Fruit fly (Drosophila melanogaster) whole organism, embryonic: ENCODE data around the gene CG31495.
A peak's percentile ranks its signal among the peaks of the same experiment; 100 is the strongest.

ENCODE experiments used
- Abd-B ChIP-seq: fragments of 200-800 bp; sonication (Bioruptor generic); optimal IDR thresholded peaks from 2 replicates; lab custom pipeline; 2018; ENCODE audit warnings: missing biosample characterization, mild to moderate bottlenecking, missing genetic modification characterization, moderate library complexity
- Adf1 ChIP-seq: fragments of 200-800 bp; sonication (Bioruptor generic); IDR thresholded peaks from 2 replicates; pipeline ENCODE4 v1.3.6; 2022; ENCODE audit warnings: missing biosample characterization, missing genetic modification characterization
- Atf-2 ChIP-seq: fragments of 200-800 bp; sonication (Bioruptor generic); optimal IDR thresholded peaks from 2 replicates; lab custom pipeline; 2016; ENCODE audit warnings: missing biosample characterization, missing genetic modification characterization
- Bgb ChIP-seq: fragments of 200-800 bp; sonication (Bioruptor generic); IDR thresholded peaks from 2 replicates; pipeline ENCODE4 v1.3.6; 2022; ENCODE audit warnings: missing biosample characterization, missing genetic modification characterization; ENCODE audit not compliant: partially characterized antibody
- Bteb2 ChIP-seq: fragments of 200-800 bp; sonication (Bioruptor generic); optimal IDR thresholded peaks from 2 replicates; lab custom pipeline; 2016; ENCODE audit warnings: missing biosample characterization, missing genetic modification characterization
- CG10959 ChIP-seq: fragments of 200-800 bp; sonication (Bioruptor generic); IDR thresholded peaks from 2 replicates; pipeline ENCODE4 v1.3.6; 2022; ENCODE audit warnings: missing biosample characterization, missing genetic modification characterization
- CG10979 ChIP-seq: fragments of 200-800 bp; sonication (Bioruptor generic); optimal IDR thresholded peaks from 2 replicates; lab custom pipeline; 2018; ENCODE audit warnings: missing biosample characterization, mild to moderate bottlenecking, missing genetic modification characterization, moderate library complexity
- CG12299 ChIP-seq: fragments of 200-800 bp; sonication (Bioruptor generic); optimal IDR thresholded peaks from 2 replicates; lab custom pipeline; 2018; ENCODE audit warnings: missing biosample characterization, mild to moderate bottlenecking, missing genetic modification characterization
- CG12744 ChIP-seq: fragments of 200-800 bp; sonication (Bioruptor generic); optimal IDR thresholded peaks from 2 replicates; lab custom pipeline; 2016; ENCODE audit warnings: missing biosample characterization, missing genetic modification characterization
- CG17829 ChIP-seq: fragments of 200-800 bp; optimal IDR thresholded peaks from 2 replicates; lab custom pipeline; 2019; ENCODE audit warnings: missing biosample characterization, mild to moderate bottlenecking, missing genetic modification characterization, moderate library complexity
- CG18599 ChIP-seq: fragments of 200-800 bp; sonication (Bioruptor generic); optimal IDR thresholded peaks from 3 replicates; lab custom pipeline; 2017; ENCODE audit warnings: missing biosample characterization, missing genetic modification characterization, mild to moderate bottlenecking, moderate library complexity, missing genetic modification reagents
- CG2678 ChIP-seq: fragments of 200-800 bp; sonication (Bioruptor generic); optimal IDR thresholded peaks from 3 replicates; lab custom pipeline; 2019; ENCODE audit warnings: missing biosample characterization, mild to moderate bottlenecking, missing genetic modification characterization, moderate library complexity
- CG30403 ChIP-seq: fragments of 200-800 bp; sonication (Bioruptor generic); optimal IDR thresholded peaks from 3 replicates; lab custom pipeline; 2016; ENCODE audit warnings: missing biosample characterization, missing genetic modification characterization
- CG34376 ChIP-seq: fragments of 200-800 bp; sonication (Bioruptor generic); optimal IDR thresholded peaks from 2 replicates; lab custom pipeline; 2018; ENCODE audit warnings: missing biosample characterization, mild to moderate bottlenecking, missing genetic modification characterization
- CG3995 ChIP-seq: fragments of 200-800 bp; sonication (Bioruptor generic); optimal IDR thresholded peaks from 3 replicates; lab custom pipeline; 2016; ENCODE audit warnings: missing biosample characterization, missing genetic modification characterization
- CG4282 ChIP-seq: fragments of 200-800 bp; sonication (Bioruptor generic); optimal IDR thresholded peaks from 2 replicates; lab custom pipeline; 2016; ENCODE audit warnings: missing biosample characterization, missing genetic modification characterization
- CG4424 ChIP-seq: fragments of 200-800 bp; sonication (Bioruptor generic); optimal IDR thresholded peaks from 3 replicates; lab custom pipeline; 2016; ENCODE audit warnings: missing biosample characterization, missing genetic modification characterization
- CG4617 ChIP-seq: fragments of 200-800 bp; sonication (Bioruptor generic); optimal IDR thresholded peaks from 3 replicates; lab custom pipeline; 2016; ENCODE audit warnings: missing biosample characterization, missing genetic modification characterization, borderline replicate concordance
- CG4707 ChIP-seq: fragments of 200-800 bp; sonication (Bioruptor generic); optimal IDR thresholded peaks from 2 replicates; lab custom pipeline; 2018; ENCODE audit warnings: missing biosample characterization, mild to moderate bottlenecking, missing genetic modification characterization, moderate library complexity
- CG7372 ChIP-seq: fragments of 200-800 bp; sonication (Bioruptor generic); IDR thresholded peaks from 2 replicates; pipeline ENCODE4 v1.3.6; 2022; ENCODE audit warnings: missing biosample characterization, missing genetic modification characterization
- Doc3 ChIP-seq: fragments of 200-800 bp; sonication (Bioruptor generic); IDR thresholded peaks from 3 replicates; pipeline ENCODE4 v1.3.6; 2022; ENCODE audit warnings: missing biosample characterization, missing genetic modification characterization; ENCODE audit not compliant: partially characterized antibody
- Ets65A ChIP-seq: fragments of 200-800 bp; sonication (Bioruptor generic); peaks from one replicate; lab custom pipeline; 2016; ENCODE audit warnings: missing biosample characterization, missing genetic modification characterization
- Fer1 ChIP-seq: fragments of 200-800 bp; sonication (Bioruptor generic); optimal IDR thresholded peaks from 2 replicates; lab custom pipeline; 2017; ENCODE audit warnings: missing biosample characterization, mild to moderate bottlenecking, missing genetic modification characterization
- H2.0 ChIP-seq: fragments of 200-800 bp; sonication (Bioruptor generic); IDR thresholded peaks from 2 replicates; pipeline ENCODE4 v1.3.6; 2022; ENCODE audit warnings: missing biosample characterization, missing genetic modification characterization
- HLH4C ChIP-seq: fragments of 200-800 bp; sonication (Bioruptor generic); IDR thresholded peaks from 3 replicates; pipeline ENCODE4 v1.3.6; 2022; ENCODE audit warnings: missing biosample characterization, missing genetic modification characterization; ENCODE audit not compliant: partially characterized antibody
- HLH54F ChIP-seq: fragments of 200-800 bp; sonication (Bioruptor generic); optimal IDR thresholded peaks from 3 replicates; lab custom pipeline; 2016; ENCODE audit warnings: missing biosample characterization, missing genetic modification characterization
- Hand ChIP-seq: fragments of 200-800 bp; sonication (Bioruptor generic); optimal IDR thresholded peaks from 2 replicates; lab custom pipeline; 2017; ENCODE audit warnings: mild to moderate bottlenecking, missing biosample characterization, missing genetic modification reagents, missing genetic modification characterization
- HmgZ ChIP-seq: fragments of 200-800 bp; sonication (Bioruptor generic); optimal IDR thresholded peaks from 2 replicates; lab custom pipeline; 2018; ENCODE audit warnings: missing biosample characterization, mild to moderate bottlenecking, missing genetic modification characterization
- Hr51 ChIP-seq, 2 experiments: fragments of 200-800 bp; sonication (Bioruptor generic); optimal IDR thresholded peaks; 2 replicates in 1 of 2; 3 replicates in 1 of 2; lab custom pipeline; 2016 to 2018; ENCODE audit warnings: missing biosample characterization in 2 of 2, missing genetic modification characterization in 2 of 2, mild to moderate bottlenecking in 1 of 2, moderate library complexity in 1 of 2
- NK7.1 ChIP-seq: fragments of 200-800 bp; sonication (Bioruptor generic); optimal IDR thresholded peaks from 3 replicates; lab custom pipeline; 2016; ENCODE audit warnings: missing biosample characterization, missing genetic modification characterization
- Nf-YB ChIP-seq: fragments of 200-800 bp; sonication (Bioruptor generic); optimal IDR thresholded peaks from 3 replicates; lab custom pipeline; 2019; ENCODE audit warnings: missing biosample characterization, mild to moderate bottlenecking, missing genetic modification characterization, moderate library complexity
- Optix ChIP-seq: fragments of 200-800 bp; sonication (Bioruptor generic); IDR thresholded peaks from 3 replicates; pipeline ENCODE4 v1.3.6; 2022; ENCODE audit warnings: missing biosample characterization, missing genetic modification characterization
- Rx ChIP-seq: fragments of 200-800 bp; sonication (Bioruptor generic); IDR thresholded peaks from 2 replicates; pipeline ENCODE4 v1.3.6; 2022; ENCODE audit warnings: missing biosample characterization, missing genetic modification characterization
- Xbp1 ChIP-seq: fragments of 200-800 bp; sonication (Bioruptor generic); optimal IDR thresholded peaks from 3 replicates; lab custom pipeline; 2016; ENCODE audit warnings: missing biosample characterization, mild to moderate bottlenecking, missing genetic modification characterization
- YL-1 ChIP-seq: fragments of 200-800 bp; sonication (Bioruptor generic); optimal IDR thresholded peaks from 3 replicates; lab custom pipeline; 2017; ENCODE audit warnings: missing biosample characterization, mild to moderate bottlenecking, missing genetic modification characterization
- bcd ChIP-seq: fragments of 200-800 bp; sonication (Bioruptor generic); optimal IDR thresholded peaks from 2 replicates; lab custom pipeline; 2017; ENCODE audit warnings: missing biosample characterization, mild to moderate bottlenecking, missing genetic modification characterization
- br ChIP-seq: fragments of >200 bp; optimal IDR thresholded peaks from 2 replicates; lab custom pipeline; 2017
- dmrt11E ChIP-seq: fragments of 200-800 bp; sonication (Bioruptor generic); optimal IDR thresholded peaks from 3 replicates; lab custom pipeline; 2018; ENCODE audit warnings: missing biosample characterization, mild to moderate bottlenecking, missing genetic modification characterization, moderate library complexity
- emc ChIP-seq: fragments of 200-800 bp; sonication (Bioruptor generic); optimal IDR thresholded peaks from 2 replicates; lab custom pipeline; 2016; ENCODE audit warnings: missing biosample characterization, missing genetic modification characterization
- fd64A ChIP-seq: fragments of 200-800 bp; sonication (Bioruptor generic); optimal IDR thresholded peaks from 3 replicates; lab custom pipeline; 2018; ENCODE audit warnings: missing biosample characterization, mild to moderate bottlenecking, missing genetic modification characterization
- fd96Cb ChIP-seq: fragments of 200-800 bp; sonication (Bioruptor generic); optimal IDR thresholded peaks from 2 replicates; lab custom pipeline; 2018; ENCODE audit warnings: missing biosample characterization, mild to moderate bottlenecking, missing genetic modification characterization, moderate library complexity
- peb ChIP-seq: fragments of 200-800 bp; sonication (Bioruptor generic); IDR thresholded peaks from 2 replicates; pipeline ENCODE4 v1.3.6; 2022; ENCODE audit warnings: missing biosample characterization, missing genetic modification characterization
- ro ChIP-seq: fragments of 200-800 bp; sonication (Bioruptor generic); IDR thresholded peaks from 2 replicates; pipeline ENCODE4 v1.3.6; 2022; ENCODE audit warnings: missing biosample characterization, missing genetic modification characterization
- row ChIP-seq: fragments of 200-800 bp; sonication (Bioruptor generic); IDR thresholded peaks from 3 replicates; pipeline ENCODE4 v1.3.6; 2022; ENCODE audit warnings: missing biosample characterization, missing genetic modification characterization
- sd ChIP-seq: fragments of 200-800 bp; sonication (Bioruptor generic); optimal IDR thresholded peaks from 3 replicates; lab custom pipeline; 2018; ENCODE audit warnings: missing biosample characterization, mild to moderate bottlenecking, missing genetic modification characterization, moderate library complexity
- seq ChIP-seq: fragments of 200-800 bp; sonication (Bioruptor generic); IDR thresholded peaks from 2 replicates; pipeline ENCODE4 v1.3.6; 2022; ENCODE audit warnings: missing biosample characterization, missing genetic modification characterization
- sim ChIP-seq: fragments of 200-800 bp; sonication (Bioruptor generic); IDR thresholded peaks from 2 replicates; pipeline ENCODE4 v1.3.6; 2022; ENCODE audit warnings: missing biosample characterization, missing genetic modification characterization
- slp2 ChIP-seq: fragments of 200-800 bp; sonication (Bioruptor generic); optimal IDR thresholded peaks from 2 replicates; lab custom pipeline; 2016; ENCODE audit warnings: missing biosample characterization, missing genetic modification characterization
- sr ChIP-seq: fragments of 200-800 bp; sonication (Bioruptor generic); IDR thresholded peaks from 3 replicates; pipeline ENCODE4 v1.3.6; 2022; ENCODE audit warnings: missing biosample characterization, missing genetic modification characterization
- tio ChIP-seq: fragments of 200-800 bp; sonication (Bioruptor generic); optimal IDR thresholded peaks from 2 replicates; lab custom pipeline; 2017; ENCODE audit warnings: missing biosample characterization, missing genetic modification characterization, inconsistent platforms
- zen ChIP-seq: fragments of 200-800 bp; sonication (Bioruptor generic); optimal IDR thresholded peaks from 3 replicates; lab custom pipeline; 2018; ENCODE audit warnings: missing biosample characterization, mild to moderate bottlenecking, missing genetic modification characterization, moderate library complexity

Gene CG31495

DNA sequence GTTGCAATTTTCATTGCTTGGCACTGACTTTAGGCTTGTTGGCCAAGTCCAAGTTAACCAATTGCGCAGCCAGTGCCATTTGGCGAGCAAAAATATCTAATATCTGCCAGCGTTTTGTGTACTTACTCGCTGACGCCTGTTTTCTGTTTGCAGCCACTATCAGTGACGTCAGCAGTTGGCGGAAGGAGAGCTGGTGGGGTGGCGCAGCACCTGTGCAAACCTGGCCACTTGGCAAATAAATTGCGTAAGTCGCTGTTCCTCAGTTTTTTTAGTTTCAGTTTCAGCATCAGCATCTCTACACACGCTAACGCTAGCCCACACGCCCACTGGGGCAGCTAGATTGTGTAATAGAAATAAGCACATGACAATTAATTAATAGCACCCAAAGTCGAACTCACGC lies 20.7 kb downstream of the CG31495 start (continued):
- TF ChIP-seq YL-1 (GFP tag; lab: Kevin White, UChicago) (no peak), Atf-2 (GFP tag; lab: Kevin White, UChicago) (no peak), CG34376 (GFP tag; lab: Kevin White, UChicago) (no peak), emc (GFP tag; lab: Kevin White, UChicago) (no peak), HLH54F (GFP tag; lab: Kevin White, UChicago) (no peak), Hr51 (GFP tag; optimal IDR thresholded peaks at IDR 0.05; lab: Kevin White, UChicago) (no peak), CG4282 (GFP tag; lab: Kevin White, UChicago) (no peak), CG4424 (GFP tag; lab: Kevin White, UChicago) (no peak), dmrt11E (tag; lab: Kevin White, UChicago) (no peak), Rx (no peak), Bgb (GFP tag; lab: Robert Waterston, UW) (no peak), sim (no peak), tio (GFP tag; lab: Kevin White, UChicago) (peak; percentile 14), CG18599 (GFP tag; lab: Kevin White, UChicago) (peak; percentile 50), Doc3 (GFP tag; lab: Robert Waterston, UW) (no peak), HLH4C (no peak), Xbp1 (GFP tag; lab: Kevin White, UChicago) (no peak), peb (GFP tag; lab: Robert Waterston, UW) (no peak), CG4617 (no peak), Hand (GFP tag; lab: Kevin White, UChicago) (no peak), CG10959 (GFP tag; lab: Robert Waterston, UW) (no peak), H2.0 (GFP tag; lab: Robert Waterston, UW) (no peak), HmgZ (tag; lab: Kevin White, UChicago) (no peak), fd96Cb (no peak), CG12744 (GFP tag; lab: Kevin White, UChicago) (no peak), CG7372 (no peak), Ets65A (GFP tag; lab: Kevin White, UChicago) (no peak), sr (GFP tag; lab: Robert Waterston, UW) (no peak), bcd (GFP tag; lab: Kevin White, UChicago) (no peak), seq (GFP tag; lab: Robert Waterston, UW) (no peak), Abd-B (no peak), fd64A (GFP tag; lab: Kevin White, UChicago) (no peak)

DNA sequence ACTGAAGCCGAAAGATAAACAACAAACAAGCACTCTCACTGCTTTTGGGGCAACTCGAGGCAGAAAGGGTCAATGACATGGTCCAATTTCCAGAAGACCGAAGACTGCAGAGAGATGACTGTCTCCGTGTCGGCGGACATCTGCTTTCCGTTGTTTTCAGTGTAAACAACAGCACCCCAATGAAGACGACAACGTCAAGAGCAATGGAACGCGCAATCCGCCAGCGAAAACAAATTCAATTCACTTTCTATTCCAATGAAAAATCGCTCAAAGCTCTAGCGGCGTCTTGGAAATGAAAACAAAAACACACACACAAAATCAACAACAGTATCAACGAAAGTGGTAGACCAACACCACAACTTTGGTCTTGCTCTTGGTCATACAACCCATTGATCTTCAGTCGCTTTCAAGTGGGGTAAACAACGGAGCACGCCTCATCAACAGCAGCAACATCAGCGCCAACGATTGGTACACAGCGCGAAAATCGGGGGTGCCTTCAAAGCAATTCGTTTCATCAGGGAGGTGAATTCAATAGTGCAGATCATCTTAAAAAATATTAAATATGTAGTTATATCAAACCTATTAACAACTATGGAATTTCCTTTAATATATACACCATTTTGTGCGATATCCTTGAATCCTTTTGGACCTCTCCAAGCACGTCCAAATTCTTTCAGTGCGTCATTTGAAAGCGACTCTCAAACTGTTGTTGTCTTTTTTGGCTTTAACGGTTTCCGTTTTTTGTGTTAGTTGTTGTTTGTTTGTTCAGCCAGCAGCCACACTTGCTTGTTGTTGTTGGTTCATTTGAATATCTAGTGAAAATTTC lies 22.0 kb downstream of the CG31495 start:
- TF ChIP-seq CG10979 (tag; lab: Kevin White, UChicago) (peak; percentile 82), ro (GFP tag; lab: Robert Waterston, UW) (no peak; the same call in 1 of the 2 replicates), CG2678 (tag; lab: Kevin White, UChicago) (peak; percentile 80), Fer1 (no peak), CG17829 (tag; lab: Kevin White, UChicago) (peak; percentile 57), CG4707 (GFP tag; lab: Kevin White, UChicago) (no peak), Optix (GFP tag; lab: Robert Waterston, UW) (peak; percentile 50; the same call in 1 of the 3 replicates), sd (tag; lab: Kevin White, UChicago) (no peak), br (no peak), Bteb2 (GFP tag; lab: Kevin White, UChicago) (no peak), NK7.1 (GFP tag; lab: Kevin White, UChicago) (no peak), CG30403 (GFP tag; lab: Kevin White, UChicago) (peak; percentile 76), CG12299 (tag; lab: Kevin White, UChicago) (no peak), CG3995 (peak; percentile 0), zen (tag; lab: Kevin White, UChicago) (no peak), Adf1 (GFP tag; lab: Robert Waterston, UW) (no peak), slp2 (GFP tag; lab: Kevin White, UChicago) (no peak), Nf-YB (GFP tag; lab: Kevin White, UChicago) (peak; percentile 30), row (GFP tag; lab: Robert Waterston, UW) (peak; percentile 58)
